Fruit fly (Drosophila melanogaster): ENCODE data around the gene qua.

The qua gene

dm6 chr2L:17449608-17450504, 47.2 kb downstream of the qua start, which contains the start of gene dl (continued):
- TF ChIP-seq NK7.1 (GFP tag; optimal IDR thresholded peaks at IDR 0.05) (no peak), CG17829 (tag; optimal IDR thresholded peaks at IDR 0.05) (no peak), CG1529 (GFP tag; optimal IDR thresholded peaks at IDR 0.05) (no peak), CG12155 (GFP tag; optimal IDR thresholded peaks at IDR 0.05) (no peak), Hmx (GFP tag; optimal IDR thresholded peaks at IDR 0.05) (no peak), CoRest (tag; optimal IDR thresholded peaks at IDR 0.05) (no peak), Dll (GFP tag; IDR thresholded peaks at IDR 0.05; ENCODE audit: partially characterized antibody) (no peak), CG13424 (tag; optimal IDR thresholded peaks at IDR 0.05) (no peak), gem (tag; optimal IDR thresholded peaks at IDR 0.05) (peak; percentile 18), CG13894 (tag; optimal IDR thresholded peaks at IDR 0.05) (peak; percentile 7), MTF-1 (GFP tag; optimal IDR thresholded peaks at IDR 0.05; ENCODE audit: borderline replicate concordance) (no peak), CG7556 (GFP tag; optimal IDR thresholded peaks at IDR 0.05) (no peak), CG31365 (tag; optimal IDR thresholded peaks at IDR 0.05) (no peak), CG7786 (GFP tag; optimal IDR thresholded peaks at IDR 0.05) (no peak), ap (GFP tag; IDR thresholded peaks at IDR 0.05) (no peak), D19A (tag; optimal IDR thresholded peaks at IDR 0.05) (peak; percentile 10), ato (GFP tag; IDR thresholded peaks at IDR 0.05; ENCODE audit: partially characterized antibody) (peak; percentile 35; the same call in 1 of the 2 replicates), Asciz (GFP tag; optimal IDR thresholded peaks at IDR 0.05) (peak; percentile 5), CG3065 (GFP tag; optimal IDR thresholded peaks at IDR 0.05) (no peak), CG14014 (GFP tag; IDR thresholded peaks at IDR 0.05) (no peak), zen (tag; optimal IDR thresholded peaks at IDR 0.05) (no peak), vfl (GFP tag; optimal IDR thresholded peaks at IDR 0.05) (no peak), CG10959 (GFP tag; IDR thresholded peaks at IDR 0.05) (no peak), CG6765 (GFP tag; optimal IDR thresholded peaks at IDR 0.05) (no peak), Eip74EF (GFP tag; optimal IDR thresholded peaks at IDR 0.05) (no peak), CG8359 (GFP tag; optimal IDR thresholded peaks at IDR 0.05; ENCODE audit: borderline replicate concordance) (no peak), chm (GFP tag; IDR thresholded peaks at IDR 0.05) (no peak), grau (tag; optimal IDR thresholded peaks at IDR 0.05) (no peak), Sry-δ (GFP tag; optimal IDR thresholded peaks at IDR 0.05) (no peak), sim (GFP tag; IDR thresholded peaks at IDR 0.05) (no peak), Antp (GFP tag; optimal IDR thresholded peaks at IDR 0.05) (no peak), CG3163 (GFP tag; optimal IDR thresholded peaks at IDR 0.05) (peak; percentile 90), kni (GFP tag; optimal IDR thresholded peaks at IDR 0.05) (peak; percentile 75), CG14441 (GFP tag; IDR thresholded peaks at IDR 0.05) (no peak), CG9817 (tag; optimal IDR thresholded peaks at IDR 0.05) (no peak), Blimp-1 (GFP tag; optimal IDR thresholded peaks at IDR 0.05) (peak; percentile 58), hbn (GFP tag; IDR thresholded peaks at IDR 0.05; ENCODE audit: partially characterized antibody) (no peak), CG34422 (GFP tag; IDR thresholded peaks at IDR 0.05) (peak; percentile 18; the same call in 1 of the 3 replicates), Taf1 (GFP tag; IDR thresholded peaks at IDR 0.05) (no peak), CG4820 (GFP tag; optimal IDR thresholded peaks at IDR 0.05) (no peak), HLH4C (GFP tag; IDR thresholded peaks at IDR 0.05; ENCODE audit: partially characterized antibody) (peak; percentile 39; the same call in 1 of the 3 replicates), Tbp (GFP tag; optimal IDR thresholded peaks at IDR 0.05) (no peak), vnd (GFP tag; IDR thresholded peaks at IDR 0.05; ENCODE audit: partially characterized antibody) (no peak), eyg (GFP tag; optimal IDR thresholded peaks at IDR 0.05) (no peak), cad (GFP tag; optimal IDR thresholded peaks at IDR 0.05) (no peak), Dad (GFP tag; optimal IDR thresholded peaks at IDR 0.05) (no peak), Jarid2 (GFP tag; optimal IDR thresholded peaks at IDR 0.05) (peak; percentile 90), sd (tag; optimal IDR thresholded peaks at IDR 0.05) (peak; percentile 68)
